Fruit fly (Drosophila melanogaster) whole organism, embryonic: Measurements from ENCODE around the gene AGO2.

Source experiments
- ATbp ChIP-seq: fragments of 200-800 bp; sonication (Bioruptor generic); optimal IDR thresholded peaks from 2 replicates; lab custom pipeline; 2017; ENCODE audit warnings: missing biosample characterization, mild to moderate bottlenecking, missing genetic modification characterization, missing genetic modification reagents
- Ada2b ChIP-seq: fragments of 200-800 bp; sonication (Bioruptor generic); IDR thresholded peaks from 2 replicates; pipeline ENCODE4 v1.3.6; 2022; ENCODE audit warnings: missing biosample characterization, missing genetic modification characterization
- Atf-2 ChIP-seq: fragments of 200-800 bp; sonication (Bioruptor generic); optimal IDR thresholded peaks from 2 replicates; lab custom pipeline; 2016; ENCODE audit warnings: missing biosample characterization, missing genetic modification characterization
- BEAF-32 ChIP-seq: fragments of 200-800 bp; sonication (Bioruptor generic); optimal IDR thresholded peaks from 3 replicates; lab custom pipeline; 2017; ENCODE audit warnings: missing biosample characterization, missing genetic modification characterization, mild to moderate bottlenecking, moderate library complexity, missing genetic modification reagents
- CG11456 ChIP-seq: fragments of 200-800 bp; sonication (Bioruptor generic); IDR thresholded peaks from 3 replicates; pipeline ENCODE4 v1.3.6; 2022; ENCODE audit warnings: missing biosample characterization, missing genetic modification characterization
- CG11504 ChIP-seq: fragments of 200-800 bp; sonication (Bioruptor generic); optimal IDR thresholded peaks from 3 replicates; lab custom pipeline; 2019; ENCODE audit warnings: missing biosample characterization, mild to moderate bottlenecking, missing genetic modification characterization, moderate library complexity
- CG11696 ChIP-seq: fragments of 200-800 bp; sonication (Bioruptor generic); IDR thresholded peaks from 2 replicates; pipeline ENCODE4 v1.3.6; 2022; ENCODE audit warnings: missing biosample characterization, missing genetic modification characterization
- CG12071 ChIP-seq: fragments of 200-800 bp; sonication (Bioruptor generic); optimal IDR thresholded peaks from 3 replicates; lab custom pipeline; 2018; ENCODE audit warnings: missing biosample characterization, mild to moderate bottlenecking, missing genetic modification characterization
- CG12104 ChIP-seq: fragments of 200-800 bp; sonication (Bioruptor generic); optimal IDR thresholded peaks from 3 replicates; lab custom pipeline; 2016; ENCODE audit warnings: missing biosample characterization, missing genetic modification characterization
- CG12236 ChIP-seq: fragments of 200-800 bp; sonication (Bioruptor generic); optimal IDR thresholded peaks from 2 replicates; lab custom pipeline; 2016; ENCODE audit warnings: missing biosample characterization, missing genetic modification characterization
- CG12659 ChIP-seq: fragments of 200-800 bp; sonication (Bioruptor generic); optimal IDR thresholded peaks from 3 replicates; lab custom pipeline; 2017; ENCODE audit warnings: mild to moderate bottlenecking, missing biosample characterization, missing genetic modification reagents, missing genetic modification characterization
- CG13296 ChIP-seq: fragments of 200-800 bp; sonication (Bioruptor generic); optimal IDR thresholded peaks from 3 replicates; lab custom pipeline; 2018; ENCODE audit warnings: missing biosample characterization, mild to moderate bottlenecking, missing genetic modification characterization
- CG14710 ChIP-seq: fragments of 200-800 bp; sonication (Bioruptor generic); optimal IDR thresholded peaks from 3 replicates; lab custom pipeline; 2019; ENCODE audit warnings: missing biosample characterization, mild to moderate bottlenecking, missing genetic modification characterization, moderate library complexity
- CG15269 ChIP-seq: fragments of 200-800 bp; sonication (Bioruptor generic); optimal IDR thresholded peaks from 2 replicates; lab custom pipeline; 2018; ENCODE audit warnings: missing biosample characterization, mild to moderate bottlenecking, missing genetic modification characterization, moderate library complexity
- CG16815 ChIP-seq: fragments of 200-800 bp; sonication (Bioruptor generic); optimal IDR thresholded peaks from 3 replicates; lab custom pipeline; 2017; ENCODE audit warnings: missing biosample characterization, mild to moderate bottlenecking, missing genetic modification characterization
- CG18599 ChIP-seq: fragments of 200-800 bp; sonication (Bioruptor generic); optimal IDR thresholded peaks from 3 replicates; lab custom pipeline; 2017; ENCODE audit warnings: missing biosample characterization, missing genetic modification characterization, mild to moderate bottlenecking, moderate library complexity, missing genetic modification reagents
- CG2116 ChIP-seq: fragments of 200-800 bp; sonication (Bioruptor generic); optimal IDR thresholded peaks from 3 replicates; lab custom pipeline; 2018; ENCODE audit warnings: missing biosample characterization, mild to moderate bottlenecking, missing genetic modification characterization
- CG3281 ChIP-seq: fragments of 200-800 bp; sonication (Bioruptor generic); optimal IDR thresholded peaks from 3 replicates; lab custom pipeline; 2017; ENCODE audit warnings: missing biosample characterization, mild to moderate bottlenecking, missing genetic modification characterization
- CG3407 ChIP-seq: fragments of 200-800 bp; sonication (Bioruptor generic); optimal IDR thresholded peaks from 2 replicates; lab custom pipeline; 2018; ENCODE audit warnings: missing biosample characterization, mild to moderate bottlenecking, missing genetic modification characterization
- CG4730 ChIP-seq: fragments of 200-800 bp; sonication (Bioruptor generic); IDR thresholded peaks from 2 replicates; pipeline ENCODE4 v1.3.6; 2022; ENCODE audit warnings: missing biosample characterization, missing genetic modification characterization
- CG7271 ChIP-seq: fragments of 200-800 bp; sonication (Bioruptor generic); optimal IDR thresholded peaks from 2 replicates; lab custom pipeline; 2018; ENCODE audit warnings: missing biosample characterization, mild to moderate bottlenecking, missing genetic modification characterization, moderate library complexity
- CG7987 ChIP-seq: fragments of 200-800 bp; sonication (Bioruptor generic); optimal IDR thresholded peaks from 2 replicates; lab custom pipeline; 2018; ENCODE audit warnings: missing biosample characterization, mild to moderate bottlenecking, missing genetic modification characterization, moderate library complexity
- CG8290 ChIP-seq, 3 experiments: fragments of 200-800 bp; sonication (Bioruptor generic); optimal IDR thresholded peaks; 2 replicates each; lab custom pipeline; 2016 to 2019; ENCODE audit warnings: missing biosample characterization in 3 of 3, missing genetic modification characterization in 3 of 3, mild to moderate bottlenecking in 2 of 3, moderate library complexity in 1 of 3
- CG8359 ChIP-seq: fragments of 200-800 bp; sonication (Bioruptor generic); optimal IDR thresholded peaks from 2 replicates; lab custom pipeline; 2017; ENCODE audit warnings: missing biosample characterization, mild to moderate bottlenecking, missing genetic modification characterization, borderline replicate concordance
- Camta ChIP-seq: fragments of 200-800 bp; sonication (Bioruptor generic); optimal IDR thresholded peaks from 2 replicates; lab custom pipeline; 2016; ENCODE audit warnings: missing biosample characterization, missing genetic modification characterization
- Doc3 ChIP-seq: fragments of 200-800 bp; sonication (Bioruptor generic); IDR thresholded peaks from 3 replicates; pipeline ENCODE4 v1.3.6; 2022; ENCODE audit warnings: missing biosample characterization, missing genetic modification characterization; ENCODE audit not compliant: partially characterized antibody
- Dref ChIP-seq: fragments of 200-800 bp; sonication (Bioruptor generic); IDR thresholded peaks from 2 replicates; pipeline ENCODE4 v1.3.6; 2022; ENCODE audit warnings: missing biosample characterization, missing genetic modification characterization
- E2f1 ChIP-seq: fragments of 200-800 bp; sonication (Bioruptor generic); IDR thresholded peaks from 2 replicates; pipeline ENCODE4 v1.3.6; 2022; ENCODE audit warnings: missing biosample characterization, missing genetic modification characterization
- Lhr ChIP-seq: fragments of 200-800 bp; sonication (Bioruptor generic); optimal IDR thresholded peaks from 3 replicates; lab custom pipeline; 2017; ENCODE audit warnings: mild to moderate bottlenecking, missing biosample characterization, missing genetic modification reagents, missing genetic modification characterization
- Nf-YB ChIP-seq: fragments of 200-800 bp; sonication (Bioruptor generic); optimal IDR thresholded peaks from 3 replicates; lab custom pipeline; 2019; ENCODE audit warnings: missing biosample characterization, mild to moderate bottlenecking, missing genetic modification characterization, moderate library complexity
- Nf-YC ChIP-seq: fragments of 200-800 bp; optimal IDR thresholded peaks from 3 replicates; lab custom pipeline; 2019; ENCODE audit warnings: missing biosample characterization, mild to moderate bottlenecking, missing genetic modification characterization, moderate library complexity
- PHDP ChIP-seq: fragments of 200-800 bp; sonication (Bioruptor generic); optimal IDR thresholded peaks from 3 replicates; lab custom pipeline; 2018; ENCODE audit warnings: missing biosample characterization, mild to moderate bottlenecking, missing genetic modification characterization, moderate library complexity
- Ravus ChIP-seq: fragments of 200-800 bp; sonication (Bioruptor generic); IDR thresholded peaks from 2 replicates; pipeline ENCODE4 v1.3.6; 2022; ENCODE audit warnings: missing biosample characterization, missing genetic modification characterization
- Xbp1 ChIP-seq: fragments of 200-800 bp; sonication (Bioruptor generic); optimal IDR thresholded peaks from 3 replicates; lab custom pipeline; 2016; ENCODE audit warnings: missing biosample characterization, mild to moderate bottlenecking, missing genetic modification characterization
- ara ChIP-seq: fragments of 200-800 bp; sonication (Bioruptor generic); IDR thresholded peaks from 2 replicates; pipeline ENCODE4 v1.3.6; 2022; ENCODE audit warnings: missing biosample characterization, missing genetic modification characterization
- bab2 ChIP-seq: fragments of 200-800 bp; sonication (Bioruptor generic); optimal IDR thresholded peaks from 2 replicates; lab custom pipeline; 2016; ENCODE audit warnings: missing biosample characterization, missing genetic modification characterization
- bigmax ChIP-seq: fragments of 200-800 bp; sonication (Bioruptor generic); optimal IDR thresholded peaks from 2 replicates; lab custom pipeline; 2018; ENCODE audit warnings: missing biosample characterization, mild to moderate bottlenecking, missing genetic modification characterization
- crp ChIP-seq, 2 experiments: fragments of 200-800 bp; sonication (Bioruptor generic); optimal IDR thresholded peaks; 2 replicates in 1 of 2; 3 replicates in 1 of 2; lab custom pipeline; 2017; ENCODE audit warnings: missing biosample characterization in 2 of 2, missing genetic modification characterization in 2 of 2, mild to moderate bottlenecking in 1 of 2, moderate library complexity in 1 of 2
- dan ChIP-seq: fragments of 200-800 bp; sonication (Bioruptor generic); IDR thresholded peaks from 2 replicates; pipeline ENCODE4 v1.3.6; 2022; ENCODE audit warnings: missing biosample characterization, missing genetic modification characterization
- gce ChIP-seq: fragments of 200-800 bp; sonication (Bioruptor generic); IDR thresholded peaks from 3 replicates; pipeline ENCODE4 v1.3.6; 2022; ENCODE audit warnings: missing biosample characterization, missing genetic modification characterization
- h ChIP-seq: fragments of >200 bp; optimal IDR thresholded peaks from 2 replicates; lab custom pipeline; 2017
- mam ChIP-seq: fragments of 200-800 bp; sonication (Bioruptor generic); optimal IDR thresholded peaks from 3 replicates; lab custom pipeline; 2016; ENCODE audit warnings: missing biosample characterization, missing genetic modification characterization
- pita ChIP-seq: fragments of 200-800 bp; sonication (Bioruptor generic); optimal IDR thresholded peaks from 2 replicates; lab custom pipeline; 2017; ENCODE audit warnings: missing biosample characterization, mild to moderate bottlenecking, missing genetic modification characterization
- sima ChIP-seq: fragments of 200-800 bp; sonication (Bioruptor generic); optimal IDR thresholded peaks from 2 replicates; lab custom pipeline; 2016; ENCODE audit warnings: missing biosample characterization, missing genetic modification characterization
- tio ChIP-seq: fragments of 200-800 bp; sonication (Bioruptor generic); optimal IDR thresholded peaks from 2 replicates; lab custom pipeline; 2017; ENCODE audit warnings: missing biosample characterization, missing genetic modification characterization, inconsistent platforms
- tna ChIP-seq: fragments of 200-800 bp; sonication (Bioruptor generic); IDR thresholded peaks from 2 replicates; pipeline ENCODE4 v1.3.6; 2022; ENCODE audit warnings: missing biosample characterization, missing genetic modification characterization; ENCODE audit not compliant: partially characterized antibody
- tx ChIP-seq: fragments of 200-800 bp; sonication (Bioruptor generic); optimal IDR thresholded peaks from 2 replicates; lab custom pipeline; 2016; ENCODE audit warnings: missing biosample characterization, missing genetic modification characterization
- unc-4 ChIP-seq: fragments of 200-800 bp; sonication (Bioruptor generic); IDR thresholded peaks from 2 replicates; pipeline ENCODE4 v1.3.6; 2022; ENCODE audit warnings: missing biosample characterization, missing genetic modification characterization; ENCODE audit not compliant: partially characterized antibody

The AGO2 gene

DNA sequence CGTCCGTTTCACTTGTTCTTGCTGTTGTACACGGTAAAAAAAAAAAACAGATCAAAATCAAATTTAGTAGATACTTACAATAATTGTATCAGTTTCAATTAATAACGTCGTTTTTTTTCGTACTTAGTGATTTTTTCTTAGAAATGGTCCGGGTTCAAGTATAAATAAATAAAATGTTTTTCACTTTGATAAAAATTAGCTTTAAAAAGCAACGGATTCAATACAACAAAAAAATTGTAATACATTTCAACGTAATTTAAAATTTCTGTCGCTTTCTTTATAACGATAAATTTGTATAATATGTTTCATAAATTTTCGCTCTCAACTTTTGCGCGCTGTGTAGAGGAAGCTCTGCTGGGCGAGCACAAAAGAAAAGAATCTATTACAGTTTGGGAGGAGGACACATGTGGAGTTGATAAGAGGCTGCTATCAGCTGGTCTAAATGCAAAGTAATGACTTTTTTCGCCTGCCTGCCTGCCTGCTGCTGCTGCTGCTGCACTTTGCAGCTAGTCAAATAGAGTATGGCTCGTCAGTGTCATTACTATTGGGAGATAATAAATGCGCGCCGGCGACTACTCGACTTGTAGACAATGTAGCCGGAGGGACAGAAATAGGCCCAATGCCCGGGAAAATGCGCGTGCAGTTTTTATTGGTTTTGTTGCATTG is 15.9 kb upstream of the AGO2 start (continued):
- TF ChIP-seq E2f1 (GFP tag; lab: Robert Waterston, UW), result no peak; the same call in 1 of the 2 replicates
- TF ChIP-seq CG11696 (GFP tag; lab: Robert Waterston, UW), result 0 out of 2 replicates have a peak, but pooled peaks have one; percentile 11
- TF ChIP-seq CG12659, result peak; percentile 65
- no peak for TF ChIP-seq dan (GFP tag; lab: Robert Waterston, UW)
- TF ChIP-seq crp (GFP tag; optimal IDR thresholded peaks at IDR 0.05; lab: Kevin White, UChicago), result peak in 1 of 2 experiments; percentile 23
- TF ChIP-seq tio, result peak; percentile 68
- TF ChIP-seq CG11504 (tag; lab: Kevin White, UChicago), result peak; percentile 85
- no peak for TF ChIP-seq CG4730 (GFP tag; lab: Robert Waterston, UW)
- peak; percentile 78 for TF ChIP-seq CG15269 (tag; lab: Kevin White, UChicago)
- TF ChIP-seq PHDP, result peak; percentile 81
- no peak for TF ChIP-seq tna
- TF ChIP-seq CG12236 (GFP tag; lab: Kevin White, UChicago), result peak; percentile 25
- TF ChIP-seq Dref (GFP tag; lab: Robert Waterston, UW), result no peak
- TF ChIP-seq ara (GFP tag; lab: Robert Waterston, UW), result peak; percentile 42; the same call in 1 of the 2 replicates
- TF ChIP-seq Camta (GFP tag; lab: Kevin White, UChicago), result peak; percentile 35
- peak; percentile 45 for TF ChIP-seq mam (GFP tag; lab: Kevin White, UChicago)
- TF ChIP-seq ATbp (GFP tag; lab: Kevin White, UChicago), result peak; percentile 54
- TF ChIP-seq Nf-YC (tag; lab: Kevin White, UChicago), result peak; percentile 15
- peak; percentile 35; the same call in 1 of the 3 replicates for TF ChIP-seq gce (GFP tag; lab: Robert Waterston, UW)
- no peak for TF ChIP-seq BEAF-32 (GFP tag; lab: Kevin White, UChicago)
- peak; percentile 70 for TF ChIP-seq CG3281 (GFP tag; lab: Kevin White, UChicago)
- no peak for TF ChIP-seq Lhr (GFP tag; lab: Kevin White, UChicago)
- no peak for TF ChIP-seq CG12071
- TF ChIP-seq Doc3 (GFP tag; lab: Robert Waterston, UW), result no peak
- TF ChIP-seq unc-4, result no peak
- TF ChIP-seq Ravus (GFP tag; lab: Robert Waterston, UW), result no peak
- no peak for TF ChIP-seq bigmax (GFP tag; lab: Kevin White, UChicago)
- peak; percentile 55 for TF ChIP-seq CG3407 (GFP tag; lab: Kevin White, UChicago)
- TF ChIP-seq Ada2b (GFP tag; lab: Robert Waterston, UW), result peak; percentile 35
- TF ChIP-seq h (lab: Kevin White, UChicago), result no peak
- no peak for TF ChIP-seq CG7987
- peak; percentile 58 for TF ChIP-seq CG18599 (GFP tag; lab: Kevin White, UChicago)
- TF ChIP-seq Xbp1 (GFP tag; lab: Kevin White, UChicago), result peak; percentile 63
- TF ChIP-seq CG11456 (GFP tag; lab: Robert Waterston, UW), result no peak
- peak; percentile 62 for TF ChIP-seq CG13296
- no peak for TF ChIP-seq pita (GFP tag; lab: Kevin White, UChicago)
- TF ChIP-seq Nf-YB, result peak; percentile 53
- TF ChIP-seq CG2116 (GFP tag; lab: Kevin White, UChicago), result peak; percentile 14
- TF ChIP-seq Atf-2 (GFP tag; lab: Kevin White, UChicago), result peak; percentile 33
- TF ChIP-seq CG14710 (tag; lab: Kevin White, UChicago), result peak; percentile 70
- TF ChIP-seq tx (GFP tag; lab: Kevin White, UChicago), result peak; percentile 22
- TF ChIP-seq CG7271 (tag; lab: Kevin White, UChicago), result no peak
- peak; percentile 39 for TF ChIP-seq bab2 (GFP tag; lab: Kevin White, UChicago)
- TF ChIP-seq CG8359 (GFP tag; lab: Kevin White, UChicago), result peak; percentile 41
- TF ChIP-seq CG8290 (GFP tag; optimal IDR thresholded peaks at IDR 0.05; lab: Kevin White, UChicago), result no peak
- TF ChIP-seq CG8290 (tag; optimal IDR thresholded peaks at IDR 0.05; lab: Kevin White, UChicago), result no peak
- TF ChIP-seq CG16815 (GFP tag; lab: Kevin White, UChicago), result peak; percentile 52
- no peak for TF ChIP-seq sima (GFP tag; lab: Kevin White, UChicago)
- TF ChIP-seq CG12104 (GFP tag; lab: Kevin White, UChicago), result peak; percentile 58
